Worm (Caenorhabditis elegans) whole organism, mixed stage, embryonic: ENCODE measurements around the gene nep-13.
A peak's percentile ranks its signal among the peaks of the same experiment; 100 is the strongest.

Source experiments
- M03D4.4 ChIP-seq: sonication (generic microtip); optimal IDR thresholded peaks from 2 replicates; lab custom pipeline; 2017; ENCODE audit warnings: mild to moderate bottlenecking, missing genetic modification characterization, missing compliant biosample characterization
- bed-3 ChIP-seq: fragments of 200-800 bp; sonication (Bioruptor generic); optimal IDR thresholded peaks from 3 replicates; lab custom pipeline; 2018; ENCODE audit warnings: mild to moderate bottlenecking, missing genetic modification characterization, moderate library complexity, missing compliant biosample characterization
- blmp-1 ChIP-seq: fragments of 150-350 bp; optimal IDR thresholded peaks from 2 replicates; lab custom pipeline; 2014; ENCODE audit warnings: missing biosample characterization, missing genetic modification characterization
- ceh-39 ChIP-seq: fragments of 150-350 bp; optimal IDR thresholded peaks from 2 replicates; lab custom pipeline; 2014; ENCODE audit warnings: missing biosample characterization, missing genetic modification characterization
- ceh-43 ChIP-seq: fragments of 200-800 bp; sonication (Bioruptor generic); optimal IDR thresholded peaks from 2 replicates; lab custom pipeline; 2018; ENCODE audit warnings: mild to moderate bottlenecking, missing genetic modification characterization, moderate library complexity, missing compliant biosample characterization
- ceh-83 ChIP-seq: fragments of 200-800 bp; sonication (Bioruptor generic); optimal IDR thresholded peaks from 2 replicates; lab custom pipeline; 2018; ENCODE audit warnings: mild to moderate bottlenecking, missing genetic modification characterization, missing compliant biosample characterization
- ces-1 ChIP-seq: fragments of 150-350 bp; optimal IDR thresholded peaks from 2 replicates; lab custom pipeline; 2014; ENCODE audit warnings: missing biosample characterization, missing genetic modification reagents, missing genetic modification characterization
- cnd-1 ChIP-seq: fragments of 200-800 bp; sonication (Bioruptor generic); optimal IDR thresholded peaks from 2 replicates; lab custom pipeline; 2018; ENCODE audit warnings: mild to moderate bottlenecking, missing genetic modification characterization, missing compliant biosample characterization
- drap-1 ChIP-seq: fragments of 200-800 bp; sonication (Bioruptor generic); optimal IDR thresholded peaks from 3 replicates; lab custom pipeline; 2018; ENCODE audit warnings: mild to moderate bottlenecking, missing genetic modification characterization, missing compliant biosample characterization
- elt-1 ChIP-seq: sonication (generic microtip); optimal IDR thresholded peaks from 2 replicates; lab custom pipeline; 2017; ENCODE audit warnings: missing genetic modification characterization, mild to moderate bottlenecking, missing compliant biosample characterization, antibody characterized with exemption, moderate library complexity, borderline replicate concordance; ENCODE audit not compliant: insufficient read depth
- elt-3 ChIP-seq: fragments of 150-350 bp; optimal IDR thresholded peaks from 2 replicates; lab custom pipeline; 2014; ENCODE audit warnings: missing biosample characterization, missing genetic modification characterization
- flh-1 ChIP-seq: fragments of 200-800 bp; sonication (Bioruptor generic); optimal IDR thresholded peaks from 2 replicates; lab custom pipeline; 2018; ENCODE audit warnings: mild to moderate bottlenecking, missing genetic modification characterization, moderate library complexity, missing compliant biosample characterization
- ham-2 ChIP-seq: fragments of 200-800 bp; sonication (Bioruptor generic); optimal IDR thresholded peaks from 2 replicates; lab custom pipeline; 2018; ENCODE audit warnings: mild to moderate bottlenecking, missing genetic modification characterization, missing compliant biosample characterization
- hlh-1 ChIP-seq: fragments of 150-350 bp; optimal IDR thresholded peaks from 2 replicates; lab custom pipeline; 2014; ENCODE audit warnings: missing biosample characterization, missing genetic modification reagents, missing genetic modification characterization
- lin-13 ChIP-seq: fragments of 150-350 bp; optimal IDR thresholded peaks from 2 replicates; lab custom pipeline; 2014; ENCODE audit warnings: missing biosample characterization, missing genetic modification characterization
- lin-32 ChIP-seq: fragments of 200-800 bp; sonication (Bioruptor generic); optimal IDR thresholded peaks from 2 replicates; lab custom pipeline; 2018; ENCODE audit warnings: mild to moderate bottlenecking, missing genetic modification characterization, missing compliant biosample characterization
- lsy-2 ChIP-seq: fragments of 150-350 bp; optimal IDR thresholded peaks from 2 replicates; lab custom pipeline; 2014; ENCODE audit warnings: missing biosample characterization, missing genetic modification characterization
- mab-5 ChIP-seq: fragments of 150-350 bp; optimal IDR thresholded peaks from 2 replicates; lab custom pipeline; 2014; ENCODE audit warnings: missing biosample characterization, missing genetic modification characterization
- mep-1 ChIP-seq: fragments of 150-350 bp; optimal IDR thresholded peaks from 2 replicates; lab custom pipeline; 2017; ENCODE audit warnings: missing biosample characterization, missing genetic modification reagents, missing genetic modification characterization, inconsistent platforms
- mls-2 ChIP-seq: sonication (generic microtip); optimal IDR thresholded peaks from 2 replicates; lab custom pipeline; 2016; ENCODE audit warnings: mild to moderate bottlenecking, missing genetic modification characterization, moderate library complexity, missing compliant biosample characterization
- nhr-12 ChIP-seq: fragments of 150-350 bp; optimal IDR thresholded peaks from 2 replicates; lab custom pipeline; 2014; ENCODE audit warnings: missing biosample characterization, missing genetic modification characterization
- nhr-237 ChIP-seq: fragments of 150-350 bp; optimal IDR thresholded peaks from 2 replicates; lab custom pipeline; 2014; ENCODE audit warnings: missing biosample characterization, missing genetic modification characterization
- nhr-76 ChIP-seq: sonication (generic microtip); optimal IDR thresholded peaks from 2 replicates; lab custom pipeline; 2017; ENCODE audit warnings: missing biosample characterization, missing genetic modification characterization
- pha-4 ChIP-seq: fragments of 150-350 bp; optimal IDR thresholded peaks from 2 replicates; lab custom pipeline; 2018; ENCODE audit warnings: missing biosample characterization, missing genetic modification reagents, missing genetic modification characterization
- sem-2 ChIP-seq: fragments of 200-800 bp; sonication (Bioruptor generic); optimal IDR thresholded peaks from 2 replicates; lab custom pipeline; 2018; ENCODE audit warnings: mild to moderate bottlenecking, missing genetic modification characterization, missing compliant biosample characterization
- snpc-4 ChIP-seq: fragments of 150-350 bp; optimal IDR thresholded peaks from 2 replicates; lab custom pipeline; 2014; ENCODE audit warnings: missing biosample characterization, missing genetic modification characterization
- sptf-1 ChIP-seq: sonication (generic microtip); optimal IDR thresholded peaks from 2 replicates; lab custom pipeline; 2017; ENCODE audit warnings: mild to moderate bottlenecking, missing genetic modification characterization, moderate library complexity, missing compliant biosample characterization
- unc-120 ChIP-seq: sonication (generic microtip); optimal IDR thresholded peaks from 2 replicates; lab custom pipeline; 2017; ENCODE audit warnings: missing genetic modification characterization, missing compliant biosample characterization; ENCODE audit not compliant: poor library complexity, severe bottlenecking
- unc-39 ChIP-seq: fragments of 150-350 bp; optimal IDR thresholded peaks from 2 replicates; lab custom pipeline; 2014; ENCODE audit warnings: missing biosample characterization, missing genetic modification characterization
- unc-62 ChIP-seq: fragments of 150-350 bp; optimal IDR thresholded peaks from 2 replicates; lab custom pipeline; 2014; ENCODE audit warnings: missing biosample characterization, missing genetic modification reagents, missing genetic modification characterization
- zip-8 ChIP-seq: fragments of 150-350 bp; optimal IDR thresholded peaks from 2 replicates; lab custom pipeline; 2014; ENCODE audit warnings: missing biosample characterization, missing genetic modification characterization
- ztf-11 ChIP-seq: fragments of 150-350 bp; optimal IDR thresholded peaks from 2 replicates; lab custom pipeline; 2014; ENCODE audit warnings: missing biosample characterization, missing genetic modification characterization

Gene nep-13

DNA sequence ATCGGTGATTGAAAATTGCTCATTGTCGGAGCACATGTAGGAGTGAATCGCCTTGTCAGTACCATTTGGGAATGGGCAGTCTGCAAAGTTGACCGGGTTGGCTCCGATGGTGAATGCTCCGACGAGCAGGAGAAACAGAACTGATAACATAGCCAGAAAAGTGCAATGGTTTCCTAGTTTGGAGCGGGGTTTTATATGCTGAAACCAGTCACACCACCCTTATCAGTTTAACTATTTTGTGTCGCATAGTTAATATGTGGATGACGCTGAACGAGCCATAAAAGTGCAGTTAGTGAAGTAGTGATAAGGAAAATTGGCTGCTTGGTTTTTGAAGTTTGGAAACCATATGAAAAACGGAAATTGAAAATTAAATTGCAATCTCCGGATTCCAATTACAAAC, 36.6 kb upstream of the nep-13 start, which contains the start of gene C17F4.7:
Gene C17F4.7 (minus strand): TSS at position 180 of the 400 bp plus-strand sequence.
- no peak for TF ChIP-seq drap-1 (GFP tag; lab: Kevin White, UChicago)
- no peak for TF ChIP-seq ces-1 (GFP tag; lab: Kevin White, UChicago)
- no peak for TF ChIP-seq blmp-1 (tag; lab: Kevin White, UChicago)
- no peak for TF ChIP-seq cnd-1 (tag; lab: Kevin White, UChicago)
- TF ChIP-seq sem-2 (GFP tag; lab: Kevin White, UChicago) = no peak
- TF ChIP-seq ceh-83 (GFP tag; lab: Kevin White, UChicago) = no peak
- TF ChIP-seq elt-1 (tag; lab: Kevin White, UChicago) = no peak
- TF ChIP-seq snpc-4 (tag; lab: Kevin White, UChicago) = no peak
- TF ChIP-seq pha-4 (tag; lab: Kevin White, UChicago) = no peak
- TF ChIP-seq unc-120 (tag; lab: Kevin White, UChicago) = no peak
- no peak for TF ChIP-seq nhr-76 (tag; lab: Kevin White, UChicago)
- TF ChIP-seq elt-3 (tag; lab: Kevin White, UChicago) = no peak
- TF ChIP-seq, all 35 proteins: peak for 0

DNA sequence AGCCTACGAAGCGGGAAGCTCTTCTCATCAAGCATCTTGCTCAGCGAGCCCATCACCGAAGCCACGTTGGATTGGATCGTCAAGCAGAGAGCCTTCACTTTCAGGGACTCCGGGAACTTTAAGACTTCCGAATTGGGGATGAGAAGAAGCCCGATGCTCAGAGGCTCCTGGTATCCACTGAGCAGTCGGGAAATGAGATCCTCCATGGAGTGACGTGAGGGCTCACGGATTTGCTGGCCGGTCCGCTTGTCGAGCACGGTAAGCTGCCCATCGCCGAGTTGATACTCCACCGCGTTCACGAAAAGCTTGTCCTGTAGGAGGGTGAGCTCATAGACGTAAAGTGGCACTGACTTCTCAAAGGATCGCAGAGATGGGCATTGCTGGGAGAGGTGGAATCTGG, 34.9 kb upstream of the nep-13 start:
- TF ChIP-seq unc-120 (tag; lab: Kevin White, UChicago) = no peak
- TF ChIP-seq ceh-43 (GFP tag; lab: Kevin White, UChicago) = no peak

DNA sequence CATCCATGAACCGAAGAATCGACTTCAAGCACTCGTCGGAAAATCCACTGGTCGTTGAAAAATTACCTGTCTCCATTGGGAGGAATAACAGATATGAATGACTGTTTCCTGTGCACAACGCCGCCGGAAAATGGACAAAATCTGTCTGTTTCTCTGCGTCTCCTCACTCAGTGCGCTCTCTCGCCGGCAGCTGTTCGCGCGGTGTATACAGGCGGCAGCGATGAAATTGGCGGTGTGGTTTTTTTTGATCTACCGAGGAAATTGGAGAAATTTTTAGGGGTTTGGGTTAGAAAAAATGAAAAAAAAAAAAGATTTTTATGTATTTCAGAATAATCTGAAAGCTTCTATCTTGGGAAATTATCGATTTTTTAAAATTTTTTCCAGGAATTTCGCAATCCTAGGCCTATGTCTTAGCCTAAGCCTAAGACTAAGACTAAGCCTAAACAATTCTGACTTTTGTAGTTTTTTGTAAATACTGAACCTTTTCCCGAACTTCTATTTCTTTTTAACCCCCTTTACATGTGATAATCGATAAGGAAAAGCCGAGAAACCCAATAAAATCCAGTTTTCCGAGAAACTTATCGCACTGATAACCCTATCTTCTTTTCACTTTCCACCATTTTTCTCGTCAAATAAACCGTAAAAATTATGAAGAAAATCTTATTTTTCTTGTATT, 34.3 kb upstream of the nep-13 start, which contains the start of the genes fbxc-50 and C17F4.2:
Gene fbxc-50 (minus strand): TSS at position 81 of the 676 bp plus-strand sequence.
Gene C17F4.2 (plus strand): TSS at position 626 of the 676 bp plus-strand sequence.
- TF ChIP-seq bed-3 (GFP tag; lab: Kevin White, UChicago) = no peak
- peak; percentile 35 for TF ChIP-seq hlh-1 (tag; lab: Kevin White, UChicago)

DNA sequence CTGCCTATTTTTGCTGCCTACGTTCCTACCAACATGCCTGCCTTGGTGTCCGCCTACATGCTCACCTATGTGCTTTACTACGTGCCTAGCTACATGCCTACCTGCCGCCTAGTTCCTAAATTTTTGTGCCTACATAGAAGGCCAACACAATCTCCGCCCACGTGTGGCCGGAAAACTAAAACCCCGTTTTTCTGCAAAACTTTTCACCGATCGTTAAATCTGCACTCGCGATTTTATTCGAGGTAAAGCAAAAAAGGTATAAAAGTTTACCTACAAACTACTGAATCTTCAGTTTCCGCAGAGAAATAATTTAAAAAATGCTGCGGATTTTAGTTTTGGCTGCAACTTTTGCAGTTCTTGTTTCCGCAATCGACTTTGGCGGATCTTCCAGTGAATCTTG, 33.0 kb upstream of the nep-13 start, which contains the start of gene clec-124:
Gene clec-124 (plus strand): TSS at position 301 of the 400 bp plus-strand sequence.
- no peak for TF ChIP-seq blmp-1 (tag; lab: Kevin White, UChicago)
- TF ChIP-seq lin-32 (GFP tag; lab: Kevin White, UChicago) = no peak
- no peak for TF ChIP-seq sem-2 (GFP tag; lab: Kevin White, UChicago)
- no peak for TF ChIP-seq lin-13 (tag; lab: Kevin White, UChicago)
- no peak for TF ChIP-seq M03D4.4
- TF ChIP-seq hlh-1 (tag; lab: Kevin White, UChicago) = no peak
- TF ChIP-seq unc-120 (tag; lab: Kevin White, UChicago) = no peak
- no peak for TF ChIP-seq elt-3 (tag; lab: Kevin White, UChicago)
- TF ChIP-seq elt-1 (tag; lab: Kevin White, UChicago) = no peak
- no peak for TF ChIP-seq zip-8 (tag; lab: Kevin White, UChicago)
- TF ChIP-seq sptf-1 (tag; lab: Kevin White, UChicago) = no peak
- no peak for TF ChIP-seq unc-62 (GFP tag; lab: Kevin White, UChicago)
- no peak for TF ChIP-seq nhr-76 (tag; lab: Kevin White, UChicago)
- no peak for TF ChIP-seq ceh-83 (GFP tag; lab: Kevin White, UChicago)
- TF ChIP-seq unc-39 (tag; lab: Kevin White, UChicago) = no peak
- TF ChIP-seq mep-1 (tag; lab: Kevin White, UChicago) = no peak
- TF ChIP-seq bed-3 (GFP tag; lab: Kevin White, UChicago) = no peak
- TF ChIP-seq ceh-39 = no peak

DNA sequence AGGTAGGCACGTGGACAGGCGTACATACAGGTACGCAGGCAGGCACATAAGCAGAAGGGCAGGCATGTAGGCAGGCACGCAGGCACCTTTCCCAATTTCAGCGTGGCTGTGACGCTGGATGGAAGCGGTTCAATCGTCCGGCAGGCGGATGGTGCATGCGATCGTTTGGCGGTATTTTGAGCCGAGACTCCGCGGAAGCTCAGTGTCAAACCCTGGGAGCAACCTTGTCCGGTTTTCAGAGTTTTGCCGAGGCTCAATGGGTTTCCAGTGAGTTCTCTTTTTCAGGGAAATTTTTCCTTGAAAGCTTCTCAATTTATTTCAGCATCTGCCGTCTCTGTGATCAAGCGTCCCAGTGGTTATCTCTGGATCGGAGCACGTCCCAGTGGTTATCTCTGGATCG, 32.3 kb upstream of the nep-13 start:
- TF ChIP-seq mep-1 (tag; lab: Kevin White, UChicago) (no peak), elt-1 (tag; lab: Kevin White, UChicago) (no peak), mab-5 (tag; lab: Kevin White, UChicago) (no peak), lin-13 (tag; lab: Kevin White, UChicago) (no peak), ztf-11 (tag; lab: Kevin White, UChicago) (no peak), unc-62 (GFP tag; lab: Kevin White, UChicago) (no peak), nhr-237 (no peak), unc-120 (tag; lab: Kevin White, UChicago) (no peak), nhr-76 (tag; lab: Kevin White, UChicago) (no peak), ham-2 (GFP tag; lab: Kevin White, UChicago) (no peak), lsy-2 (tag; lab: Kevin White, UChicago) (no peak), bed-3 (GFP tag; lab: Kevin White, UChicago) (no peak), flh-1 (no peak), ceh-43 (GFP tag; lab: Kevin White, UChicago) (no peak), mls-2 (tag; lab: Kevin White, UChicago) (no peak), nhr-12 (tag; lab: Kevin White, UChicago) (no peak), snpc-4 (tag; lab: Kevin White, UChicago) (no peak)
